Worm (Caenorhabditis elegans): ENCODE measurements around the gene F26D11.13.

Gene F26D11.13

ce11 chrV:7932998-7933397 is 21.5 kb downstream of the F26D11.13 start, which contains the start of gene ncx-10 (continued):
- TF ChIP-seq ceh-58 (GFP tag; IDR thresholded peaks at IDR 0.05) = no peak

ce11 chrV:7928660-7929059 is 25.8 kb downstream of the F26D11.13 start, which contains the start of gene srsx-5:
Gene srsx-5, plus strand, starts transcription at chrV:7928960.
- TF ChIP-seq ztf-3 (GFP tag; optimal IDR thresholded peaks at IDR 0.05) (no peak), athp-1 (tag; optimal IDR thresholded peaks at IDR 0.05) (no peak), F22D6.2 (tag; optimal IDR thresholded peaks at IDR 0.05) (no peak), K11D2.4 (GFP tag; IDR thresholded peaks at IDR 0.05) (no peak), rcor-1 (GFP tag; IDR thresholded peaks at IDR 0.05) (no peak)

ce11 chrV:7926784-7927183 is 27.7 kb downstream of the F26D11.13 start, which contains the start of gene srsx-6:
Gene srsx-6, plus strand, starts transcription at chrV:7927084.
- TF ChIP-seq nhr-90 (tag; optimal IDR thresholded peaks at IDR 0.05) (no peak), C17E4.6 (GFP tag; IDR thresholded peaks at IDR 0.05) (no peak), egl-18 (GFP tag; IDR thresholded peaks at IDR 0.05) (no peak), nhr-27 (tag; optimal IDR thresholded peaks at IDR 0.05) (no peak), attf-5 (GFP tag; optimal IDR thresholded peaks at IDR 0.05) (no peak), ama-1 (optimal IDR thresholded peaks at IDR 0.05) (no peak), ama-1 (GFP tag; optimal IDR thresholded peaks at IDR 0.05) (no peak), ztf-25 (GFP tag; IDR thresholded peaks at IDR 0.05) (no peak), ZK185.1 (tag; optimal IDR thresholded peaks at IDR 0.05; ENCODE audit: poor library complexity, severe bottlenecking) (no peak), unc-130 (GFP tag; optimal IDR thresholded peaks at IDR 0.05) (no peak), F55B11.4 (tag; optimal IDR thresholded peaks at IDR 0.05; ENCODE audit: borderline replicate concordance, insufficient read depth) (no peak), ceh-91 (GFP tag; IDR thresholded peaks at IDR 0.05) (no peak), hlh-26 (GFP tag; conservative IDR thresholded peaks at IDR 0.05) (no peak), dpl-1 (GFP tag; optimal IDR thresholded peaks at IDR 0.05) (no peak), rpc-1 (optimal IDR thresholded peaks at IDR 0.05) (no peak), rpc-1 (tag; optimal IDR thresholded peaks at IDR 0.05) (no peak), lin-40 (tag; optimal IDR thresholded peaks at IDR 0.05) (no peak), unc-62 (GFP tag; optimal IDR thresholded peaks at IDR 0.05) (no peak), pbrm-1 (GFP tag; IDR thresholded peaks at IDR 0.05) (no peak)

ce11 chrV:7925483-7925882 is 29.0 kb downstream of the F26D11.13 start, which contains the start of gene srsx-7:
Gene srsx-7, plus strand, starts transcription at chrV:7925783.
- TF ChIP-seq K12H6.12 (tag; optimal IDR thresholded peaks at IDR 0.05) = no peak
- TF ChIP-seq zim-3 (tag; optimal IDR thresholded peaks at IDR 0.05) = no peak
- no peak for TF ChIP-seq aptf-3 (GFP tag; IDR thresholded peaks at IDR 0.05)
- no peak for TF ChIP-seq dox-1 (GFP tag; IDR thresholded peaks at IDR 0.05)
- TF ChIP-seq mes-4 (tag; optimal IDR thresholded peaks at IDR 0.05) = no peak
- TF ChIP-seq D2030.7 (GFP tag; IDR thresholded peaks at IDR 0.05) = no peak
- no peak for TF ChIP-seq repo-1 (tag; optimal IDR thresholded peaks at IDR 0.05)
- no peak for TF ChIP-seq ceh-40 (GFP tag; IDR thresholded peaks at IDR 0.05)
- no peak for TF ChIP-seq F33H1.4 (GFP tag; IDR thresholded peaks at IDR 0.05)
- no peak for TF ChIP-seq lin-26 (GFP tag; IDR thresholded peaks at IDR 0.05)
- no peak for TF ChIP-seq ztf-25 (GFP tag; IDR thresholded peaks at IDR 0.05)
- TF ChIP-seq chd-7 (tag; optimal IDR thresholded peaks at IDR 0.05) = no peak
- no peak for TF ChIP-seq attf-6 (GFP tag; IDR thresholded peaks at IDR 0.05)
- no peak for TF ChIP-seq nhr-27 (tag; optimal IDR thresholded peaks at IDR 0.05)
- no peak for TF ChIP-seq him-1 (tag; optimal IDR thresholded peaks at IDR 0.05)
- no peak for TF ChIP-seq ztf-3 (GFP tag; optimal IDR thresholded peaks at IDR 0.05)

Measured in whole organism, young adult.